Fruit fly (Drosophila melanogaster): ENCODE measurements around the gene cv-d.

cv-d gene

dm6 chr3R:15836864-15837824 is 16.2 kb downstream of the cv-d start, which contains the start of the genes ND-23 and spn-E (continued):
- TF ChIP-seq dysf (GFP tag; IDR thresholded peaks at IDR 0.05) (peak; percentile 16; the same call in 1 of the 3 replicates), Hsf (GFP tag; optimal IDR thresholded peaks at IDR 0.05) (no peak), CG6683 (GFP tag; optimal IDR thresholded peaks at IDR 0.05) (no peak), C15 (GFP tag; IDR thresholded peaks at IDR 0.05) (no peak), pan (optimal IDR thresholded peaks at IDR 0.05) (no peak), pan (GFP tag; optimal IDR thresholded peaks at IDR 0.05 in 1 of 2, IDR thresholded peaks at IDR 0.05 in 1 of 2) (peak in 1 of 2 experiments; percentile 67), CG5180 (GFP tag; optimal IDR thresholded peaks at IDR 0.05) (no peak), gt (GFP tag; IDR thresholded peaks at IDR 0.05) (no peak), Dfd (GFP tag; optimal IDR thresholded peaks at IDR 0.05) (no peak), CkIIα-i1 (GFP tag; IDR thresholded peaks at IDR 0.05) (no peak), ato (GFP tag; IDR thresholded peaks at IDR 0.05; ENCODE audit: partially characterized antibody) (no peak), CG16813 (GFP tag; IDR thresholded peaks at IDR 0.05; ENCODE audit: partially characterized antibody) (peak; percentile 77), TFAM (GFP tag; optimal IDR thresholded peaks at IDR 0.05) (no peak), CG7357 (GFP tag; IDR thresholded peaks at IDR 0.05) (no peak), CG15479 (GFP tag; optimal IDR thresholded peaks at IDR 0.05) (no peak), CG9215 (GFP tag; IDR thresholded peaks at IDR 0.05) (peak; percentile 55; the same call in 1 of the 2 replicates), sqz (GFP tag; optimal IDR thresholded peaks at IDR 0.05) (no peak), CG33213 (GFP tag; optimal IDR thresholded peaks at IDR 0.05) (no peak), knrl (GFP tag; IDR thresholded peaks at IDR 0.05; ENCODE audit: partially characterized antibody) (peak; percentile 86), Nf-YB (GFP tag; optimal IDR thresholded peaks at IDR 0.05) (no peak), CG10366 (GFP tag; IDR thresholded peaks at IDR 0.05) (peak; percentile 35; the same call in 1 of the 2 replicates), Ssrp (tag; optimal IDR thresholded peaks at IDR 0.05) (peak; percentile 54), Atf6 (GFP tag; IDR thresholded peaks at IDR 0.05) (peak; percentile 27; the same call in 1 of the 2 replicates), CG17612 (GFP tag; IDR thresholded peaks at IDR 0.05) (no peak), CG11696 (GFP tag; IDR thresholded peaks at IDR 0.05) (no peak), Ets65A (GFP tag) (no peak), ttk (GFP tag; IDR thresholded peaks at IDR 0.05) (no peak), Stat92E (GFP tag; optimal IDR thresholded peaks at IDR 0.05) (no peak), CG1233 (GFP tag; optimal IDR thresholded peaks at IDR 0.05) (no peak), CG42726 (GFP tag; IDR thresholded peaks at IDR 0.05; ENCODE audit: partially characterized antibody) (no peak), CG16815 (GFP tag; optimal IDR thresholded peaks at IDR 0.05) (no peak), HLH3B (GFP tag; IDR thresholded peaks at IDR 0.05) (0 out of 2 replicates have a peak, but pooled peaks have one; percentile 16), CG10979 (tag; optimal IDR thresholded peaks at IDR 0.05) (peak; percentile 58), CG17568 (GFP tag; optimal IDR thresholded peaks at IDR 0.05) (no peak), Sox102F (GFP tag; optimal IDR thresholded peaks at IDR 0.05) (peak; percentile 59), abd-A (tag; optimal IDR thresholded peaks at IDR 0.05) (no peak), lov (optimal IDR thresholded peaks at IDR 0.05) (no peak), lov (GFP tag; IDR thresholded peaks at IDR 0.05) (no peak), bigmax (GFP tag; optimal IDR thresholded peaks at IDR 0.05) (peak; percentile 96), CG17829 (tag; optimal IDR thresholded peaks at IDR 0.05) (peak; percentile 85), CG13296 (GFP tag; optimal IDR thresholded peaks at IDR 0.05) (peak; percentile 21), lilli (GFP tag; optimal IDR thresholded peaks at IDR 0.05) (peak; percentile 26), CG34376 (GFP tag; optimal IDR thresholded peaks at IDR 0.05) (no peak), cwo (GFP tag; optimal IDR thresholded peaks at IDR 0.05) (no peak), Drgx (GFP tag; IDR thresholded peaks at IDR 0.05) (0 out of 2 replicates have a peak, but pooled peaks have one; percentile 23), PHDP (tag; optimal IDR thresholded peaks at IDR 0.05) (no peak), Jarid2 (GFP tag; optimal IDR thresholded peaks at IDR 0.05) (no peak), dm (GFP tag; optimal IDR thresholded peaks at IDR 0.05) (no peak)
